Worm (Caenorhabditis elegans) whole organism, young adult: ENCODE results near the gene mbk-2.

Experiments
- B0019.2 ChIP-seq: fragments of 200-800 bp; sonication (Bioruptor generic); conservative IDR thresholded peaks from 2 replicates; pipeline ENCODE4 v1.3.6; 2022; ENCODE audit warnings: missing genetic modification reagents, missing genetic modification characterization, missing compliant biosample characterization
- B0336.3 ChIP-seq: fragments of 200-800 bp; sonication (Bioruptor generic); IDR thresholded peaks from 2 replicates; pipeline ENCODE4 v1.3.6; 2022; ENCODE audit warnings: missing genetic modification characterization, missing compliant biosample characterization
- F22D6.2 ChIP-seq: sonication (generic microtip); optimal IDR thresholded peaks from 2 replicates; lab custom pipeline; 2016; ENCODE audit warnings: mild to moderate bottlenecking, missing genetic modification characterization, missing compliant biosample characterization
- F37B4.10 ChIP-seq: fragments of 200-800 bp; sonication (Bioruptor generic); IDR thresholded peaks from 2 replicates; pipeline ENCODE4 v1.3.6; 2022; ENCODE audit warnings: missing genetic modification characterization, missing compliant biosample characterization
- F39B2.1 ChIP-seq: fragments of 200-800 bp; sonication (Bioruptor generic); IDR thresholded peaks from 2 replicates; pipeline ENCODE4 v1.3.6; 2022; ENCODE audit warnings: missing genetic modification reagents, missing genetic modification characterization, missing compliant biosample characterization
- F57A8.1 ChIP-seq: fragments of 200-800 bp; sonication (Bioruptor generic); optimal IDR thresholded peaks from 2 replicates; lab custom pipeline; 2018; ENCODE audit warnings: mild to moderate bottlenecking, missing genetic modification characterization, moderate library complexity, missing compliant biosample characterization
- T26A5.8 ChIP-seq: sonication (generic microtip); optimal IDR thresholded peaks from 2 replicates; lab custom pipeline; 2016; ENCODE audit warnings: missing genetic modification characterization, missing compliant biosample characterization
- Y67H2A.10 ChIP-seq: fragments of 200-800 bp; sonication (Bioruptor generic); conservative IDR thresholded peaks from 2 replicates; pipeline ENCODE4 v1.3.6; 2022; ENCODE audit warnings: missing genetic modification reagents, missing genetic modification characterization, missing compliant biosample characterization
- ama-1 ChIP-seq, 3 experiments: fragments of 150-350 bp in 1 of 3; sonication (generic microtip) in 2 of 3; optimal IDR thresholded peaks; 2 replicates each; lab custom pipeline; 2014 to 2018; ENCODE audit warnings: missing biosample characterization in 2 of 3, missing genetic modification characterization in 2 of 3, missing genetic modification reagents in 2 of 3
- aptf-3 ChIP-seq: fragments of 200-800 bp; sonication (Bioruptor generic); IDR thresholded peaks from 2 replicates; pipeline ENCODE4 v1.3.6; 2022; ENCODE audit warnings: missing genetic modification characterization, missing compliant biosample characterization
- atf-7 ChIP-seq: sonication (generic microtip); optimal IDR thresholded peaks from 2 replicates; lab custom pipeline; 2017; ENCODE audit warnings: mild to moderate bottlenecking, missing genetic modification characterization, missing compliant biosample characterization
- attf-3 ChIP-seq: fragments of 200-800 bp; sonication (Bioruptor generic); conservative IDR thresholded peaks from 2 replicates; pipeline ENCODE4 v1.3.6; 2022; ENCODE audit warnings: missing genetic modification reagents, missing genetic modification characterization, missing compliant biosample characterization
- attf-5 ChIP-seq: fragments of 200-800 bp; sonication (Bioruptor generic); optimal IDR thresholded peaks from 2 replicates; lab custom pipeline; 2018; ENCODE audit warnings: mild to moderate bottlenecking, missing genetic modification characterization, missing compliant biosample characterization
- ceh-100 ChIP-seq: fragments of 200-800 bp; sonication (Bioruptor generic); IDR thresholded peaks from 2 replicates; pipeline ENCODE4 v1.3.6; 2022; ENCODE audit warnings: missing genetic modification reagents, missing genetic modification characterization, missing compliant biosample characterization
- ceh-79 ChIP-seq: sonication (generic microtip); optimal IDR thresholded peaks from 2 replicates; lab custom pipeline; 2017; ENCODE audit warnings: mild to moderate bottlenecking, missing genetic modification characterization, missing compliant biosample characterization
- chd-7 ChIP-seq: sonication (generic microtip); optimal IDR thresholded peaks from 2 replicates; lab custom pipeline; 2016; ENCODE audit warnings: mild to moderate bottlenecking, missing genetic modification characterization, moderate library complexity, missing compliant biosample characterization
- dox-1 ChIP-seq: fragments of 200-800 bp; sonication (Bioruptor generic); IDR thresholded peaks from 2 replicates; pipeline ENCODE4 v1.3.6; 2022; ENCODE audit warnings: missing genetic modification reagents, missing genetic modification characterization, missing compliant biosample characterization
- ekl-4 ChIP-seq: fragments of 200-800 bp; sonication (Bioruptor generic); IDR thresholded peaks from 2 replicates; pipeline ENCODE4 v1.3.6; 2022; ENCODE audit warnings: missing genetic modification reagents, missing genetic modification characterization, missing compliant biosample characterization
- gei-17 ChIP-seq: fragments of 200-800 bp; sonication (Bioruptor generic); optimal IDR thresholded peaks from 2 replicates; lab custom pipeline; 2018; ENCODE audit warnings: mild to moderate bottlenecking, missing genetic modification characterization, missing compliant biosample characterization
- hmg-20 ChIP-seq: fragments of 200-800 bp; sonication (Bioruptor generic); IDR thresholded peaks from 2 replicates; pipeline ENCODE4 v1.3.6; 2022; ENCODE audit warnings: missing genetic modification reagents, missing genetic modification characterization, missing compliant biosample characterization
- lin-26 ChIP-seq: fragments of 200-800 bp; sonication (Bioruptor generic); IDR thresholded peaks from 2 replicates; pipeline ENCODE4 v1.3.6; 2022; ENCODE audit warnings: missing genetic modification reagents, missing genetic modification characterization, missing compliant biosample characterization
- lin-54 ChIP-seq: fragments of 200-800 bp; sonication (Bioruptor generic); optimal IDR thresholded peaks from 2 replicates; lab custom pipeline; 2018; ENCODE audit warnings: mild to moderate bottlenecking, missing genetic modification characterization, missing compliant biosample characterization
- madf-10 ChIP-seq: sonication (generic microtip); optimal IDR thresholded peaks from 2 replicates; lab custom pipeline; 2016; ENCODE audit warnings: mild to moderate bottlenecking, missing genetic modification characterization, missing compliant biosample characterization
- madf-8 ChIP-seq: fragments of 200-800 bp; sonication (Bioruptor generic); conservative IDR thresholded peaks from 2 replicates; pipeline ENCODE4 v1.3.6; 2022; ENCODE audit warnings: missing genetic modification reagents, missing genetic modification characterization, missing compliant biosample characterization
- mcd-1 ChIP-seq: fragments of 200-800 bp; sonication (Bioruptor generic); IDR thresholded peaks from 2 replicates; pipeline ENCODE4 v1.3.6; 2022; ENCODE audit warnings: missing genetic modification reagents, missing genetic modification characterization, missing compliant biosample characterization
- nfya-2 ChIP-seq: fragments of 200-800 bp; sonication (Bioruptor generic); IDR thresholded peaks from 2 replicates; pipeline ENCODE4 v1.3.6; 2022; ENCODE audit warnings: missing genetic modification reagents, missing genetic modification characterization, missing compliant biosample characterization
- nhr-120 ChIP-seq: fragments of 200-800 bp; sonication (Bioruptor generic); IDR thresholded peaks from 2 replicates; pipeline ENCODE4 v1.3.6; 2022; ENCODE audit warnings: missing genetic modification characterization, missing compliant biosample characterization
- nhr-80 ChIP-seq: sonication (generic microtip); optimal IDR thresholded peaks from 2 replicates; lab custom pipeline; 2016; ENCODE audit warnings: missing genetic modification characterization, missing compliant biosample characterization
- pbrm-1 ChIP-seq: fragments of 200-800 bp; sonication (Bioruptor generic); IDR thresholded peaks from 2 replicates; pipeline ENCODE4 v1.3.6; 2022; ENCODE audit warnings: missing genetic modification reagents, missing genetic modification characterization, missing compliant biosample characterization
- pha-4 ChIP-seq: fragments of 150-350 bp; sonication (generic microtip); optimal IDR thresholded peaks from 2 replicates; lab custom pipeline; 2014; ENCODE audit warnings: missing biosample characterization, missing genetic modification reagents, missing genetic modification characterization
- snpc-1.3 ChIP-seq: sonication (generic microtip); optimal IDR thresholded peaks from 2 replicates; lab custom pipeline; 2017; ENCODE audit warnings: missing genetic modification characterization, mild to moderate bottlenecking, missing compliant biosample characterization, antibody characterized with exemption, moderate library complexity, missing genotype, missing genetic modification reagents; ENCODE audit not compliant: insufficient read depth
- snpc-4 ChIP-seq, 5 experiments: fragments of 150-350 bp in 1 of 5; sonication (generic microtip) in 4 of 5; optimal IDR thresholded peaks; 2 replicates each; lab custom pipeline; 2014 to 2018; ENCODE audit warnings: missing genetic modification characterization in 5 of 5, missing biosample characterization in 3 of 5, antibody characterized with exemption in 2 of 5, mild to moderate bottlenecking in 2 of 5, missing compliant biosample characterization in 2 of 5, missing genotype in 2 of 5, moderate library complexity in 2 of 5, missing genetic modification reagents in 1 of 5
- tlf-1 ChIP-seq: fragments of 200-800 bp; sonication (Bioruptor generic); optimal IDR thresholded peaks from 2 replicates; lab custom pipeline; 2018; ENCODE audit warnings: mild to moderate bottlenecking, missing genetic modification characterization, missing compliant biosample characterization
- unc-130 ChIP-seq: sonication (generic microtip); optimal IDR thresholded peaks from 2 replicates; lab custom pipeline; 2016; ENCODE audit warnings: missing genetic modification reagents, missing genetic modification characterization, missing compliant biosample characterization
- unc-62 ChIP-seq: fragments of 150-350 bp; optimal IDR thresholded peaks from 2 replicates; lab custom pipeline; 2014; ENCODE audit warnings: missing biosample characterization, missing genetic modification reagents, missing genetic modification characterization
- xnd-1 ChIP-seq: sonication (generic microtip); optimal IDR thresholded peaks from 2 replicates; lab custom pipeline; 2016; ENCODE audit warnings: missing genotype, missing genetic modification reagents, missing genetic modification characterization, missing compliant biosample characterization
- ztf-22 ChIP-seq: fragments of 200-800 bp; sonication (Bioruptor generic); optimal IDR thresholded peaks from 2 replicates; lab custom pipeline; 2018; ENCODE audit warnings: mild to moderate bottlenecking, missing genetic modification characterization, moderate library complexity, missing compliant biosample characterization
- ztf-25 ChIP-seq: fragments of 200-800 bp; sonication (Bioruptor generic); IDR thresholded peaks from 2 replicates; pipeline ENCODE4 v1.3.6; 2022; ENCODE audit warnings: missing genetic modification reagents, missing genetic modification characterization, missing compliant biosample characterization
- ztf-26 ChIP-seq: sonication (generic microtip); optimal IDR thresholded peaks from 2 replicates; lab custom pipeline; 2017; ENCODE audit warnings: missing genetic modification characterization, missing compliant biosample characterization

The mbk-2 gene

DNA sequence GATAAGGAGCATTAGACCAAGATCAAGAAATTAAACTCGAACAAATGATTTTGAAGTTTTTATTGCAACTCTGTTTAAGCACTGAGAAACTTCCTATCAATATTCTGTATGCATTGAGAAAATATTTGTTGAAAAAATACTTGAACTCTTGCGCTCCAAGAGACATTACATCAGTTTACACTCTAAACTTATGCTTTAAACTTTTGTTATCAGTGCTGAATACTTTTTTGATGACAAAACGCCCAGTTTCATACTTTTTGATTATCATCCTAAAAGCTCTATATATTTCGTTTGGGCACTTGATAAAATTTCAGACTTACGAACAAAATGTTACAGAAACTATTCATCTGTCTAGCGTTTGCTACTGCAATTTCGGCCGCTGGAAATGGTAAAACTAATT is 33.0 kb upstream of the mbk-2 start, which contains the start of gene dod-17 (continued):
- no peak for TF ChIP-seq ceh-100
- TF ChIP-seq B0019.2, result no peak
- TF ChIP-seq ceh-79 (tag; lab: Kevin White, UChicago), result no peak
- TF ChIP-seq madf-8 (GFP tag; lab: Robert Waterston, UW), result no peak

DNA sequence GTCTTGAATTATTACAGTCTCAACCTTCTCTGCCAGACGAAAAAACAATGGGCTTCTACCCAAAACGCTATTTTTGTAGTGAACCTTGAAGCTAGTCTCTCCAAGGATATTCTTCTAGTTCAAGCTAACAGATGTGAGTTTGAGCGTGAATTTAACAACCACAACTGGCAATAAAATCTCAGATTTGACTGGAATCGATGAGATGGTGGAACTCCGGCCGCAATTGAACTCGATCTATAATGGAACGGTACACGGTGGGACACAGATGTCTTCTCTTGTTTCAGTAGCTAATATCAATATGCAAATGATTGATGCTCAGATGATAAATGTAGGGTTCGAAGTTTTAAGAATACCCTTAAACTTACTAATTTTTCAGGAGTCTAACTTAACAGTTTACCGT is 31.3 kb upstream of the mbk-2 start:
- TF ChIP-seq B0336.3 (GFP tag; lab: Robert Waterston, UW) (no peak), ama-1 (optimal IDR thresholded peaks at IDR 0.05; lab: Kevin White, UChicago) (no peak), ama-1 (GFP tag; optimal IDR thresholded peaks at IDR 0.05; lab: Kevin White, UChicago) (no peak), madf-10 (no peak), attf-5 (GFP tag; lab: Kevin White, UChicago) (no peak), F57A8.1 (no peak), snpc-1.3 (tag; lab: Kevin White, UChicago) (no peak), aptf-3 (no peak), hmg-20 (GFP tag; lab: Robert Waterston, UW) (no peak), ekl-4 (no peak), ztf-26 (tag; lab: Kevin White, UChicago) (no peak), xnd-1 (tag; lab: Kevin White, UChicago) (no peak), chd-7 (no peak)

DNA sequence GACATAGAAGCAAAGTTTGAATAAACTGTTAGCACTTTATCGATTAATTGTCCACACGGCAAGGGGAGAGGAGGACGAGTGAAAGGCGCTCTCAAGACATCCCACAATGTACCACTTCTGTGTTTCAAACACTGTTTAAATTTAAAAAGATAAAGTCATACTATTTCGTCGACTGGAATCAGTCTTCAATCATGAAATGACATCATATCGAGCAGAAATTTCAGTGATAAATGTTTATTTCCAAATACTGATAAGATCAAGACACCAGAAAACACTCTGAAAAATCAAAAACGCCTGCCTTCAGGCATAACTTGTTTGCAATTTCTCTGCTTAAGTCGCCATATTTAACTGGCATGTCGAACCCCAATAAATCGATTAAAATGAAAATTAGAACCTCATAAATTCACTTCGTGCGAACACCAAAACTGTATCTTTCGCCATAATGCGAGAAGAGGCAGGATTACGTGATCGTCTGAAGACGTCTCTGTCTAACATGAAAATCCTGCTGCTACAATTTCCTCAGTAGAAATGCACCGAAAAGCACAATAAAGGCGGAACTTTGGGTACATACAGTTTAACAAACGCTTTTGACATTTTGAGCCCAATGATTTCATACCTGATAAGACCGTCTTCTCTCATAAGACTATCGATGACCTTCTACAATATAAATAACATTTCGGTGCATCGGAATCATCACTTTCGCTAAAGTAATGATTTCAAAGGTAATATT is 30.5 kb upstream of the mbk-2 start, which contains the start of gene K10D11.2:
TSS of gene K10D11.2 (plus strand) at position 680 of the 730 bp plus-strand sequence.
- TF ChIP-seq nhr-80 (peak; percentile 39), atf-7 (tag; lab: Kevin White, UChicago) (peak; percentile 16), dox-1 (GFP tag; lab: Robert Waterston, UW) (0 out of 2 replicates have a peak, but pooled peaks have one; percentile 38), hmg-20 (GFP tag; lab: Robert Waterston, UW) (no peak)

DNA sequence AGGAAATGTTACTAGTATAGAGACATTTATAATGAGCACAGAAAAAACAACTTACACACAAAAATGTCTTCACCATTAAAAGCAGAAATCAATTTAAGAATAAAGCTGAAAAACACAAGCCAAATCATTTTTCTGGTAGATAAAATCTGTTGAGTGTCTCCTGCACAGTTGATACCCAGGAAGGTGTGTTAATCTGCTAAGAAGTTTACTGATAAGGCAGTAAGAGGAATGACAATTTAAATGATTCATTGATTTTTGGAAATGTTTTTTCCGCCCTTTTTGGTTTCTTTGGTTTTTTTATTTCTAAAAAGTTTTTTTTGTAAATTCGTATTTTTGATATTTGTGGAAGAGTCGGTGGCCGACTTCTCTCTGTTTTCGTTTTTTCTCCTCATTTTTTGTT is 23.0 kb upstream of the mbk-2 start, which contains the start of gene K10D11.3:
TSS of gene K10D11.3 (minus strand) at position 174 of the 400 bp plus-strand sequence.
- TF ChIP-seq nhr-120 (GFP tag; lab: Robert Waterston, UW) (no peak), mcd-1 (GFP tag; lab: Robert Waterston, UW) (no peak), F39B2.1 (GFP tag; lab: Robert Waterston, UW) (no peak), T26A5.8 (tag; lab: Kevin White, UChicago) (no peak), pha-4 (tag; lab: Kevin White, UChicago) (no peak), nhr-80 (peak; percentile 11)

DNA sequence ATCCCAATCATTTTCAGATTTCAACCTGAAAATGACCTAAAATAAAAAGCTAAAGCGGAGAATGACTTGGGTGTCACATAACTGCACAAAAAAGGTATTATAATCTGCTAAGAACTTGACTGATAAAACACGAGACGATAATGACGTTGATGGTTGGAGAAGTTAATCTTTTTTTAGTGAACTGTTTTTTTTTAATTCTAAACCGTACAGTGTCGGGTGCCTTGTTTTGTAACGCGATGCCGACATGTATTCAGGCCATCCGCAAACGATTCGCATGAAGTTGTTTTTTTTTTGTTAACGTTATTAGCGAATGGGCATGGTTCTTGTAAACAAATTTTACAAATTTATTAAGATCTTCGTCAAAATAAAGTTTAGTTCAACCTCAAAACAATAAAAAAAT is 19.6 kb upstream of the mbk-2 start, which contains the start of gene K10D11.6:
TSS of gene K10D11.6 (minus strand) at position 101 of the 400 bp plus-strand sequence.
- TF ChIP-seq snpc-4 (GFP tag; optimal IDR thresholded peaks at IDR 0.05; lab: Kevin White, UChicago), result no peak
- TF ChIP-seq snpc-4 (tag; optimal IDR thresholded peaks at IDR 0.05; lab: Kevin White, UChicago), result peak in 1 of 4 experiments; percentile 42
- TF ChIP-seq F22D6.2 (tag; lab: Kevin White, UChicago), result no peak
- peak; percentile 22 for TF ChIP-seq nhr-80

DNA sequence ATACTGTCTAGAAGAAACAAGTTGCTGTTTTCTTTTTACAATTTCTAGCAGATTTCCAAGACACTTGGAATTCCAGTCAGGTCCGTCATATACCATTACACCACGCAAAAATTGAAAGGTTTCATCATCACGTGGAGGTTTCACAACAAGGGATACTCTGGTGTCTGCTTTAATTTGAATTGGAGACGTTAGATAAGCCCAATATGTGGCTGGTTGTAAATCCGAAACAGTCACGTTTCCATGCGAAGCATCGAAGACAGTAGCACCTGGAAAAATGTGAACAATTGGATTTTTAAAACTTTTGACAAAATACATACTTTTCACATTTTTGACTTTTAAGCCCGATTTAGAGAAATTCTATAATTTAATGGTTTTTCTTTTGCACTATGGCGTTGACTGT is 18.3 kb upstream of the mbk-2 start:
- TF ChIP-seq lin-54 (GFP tag; lab: Kevin White, UChicago) (no peak), gei-17 (GFP tag; lab: Kevin White, UChicago) (no peak), F37B4.10 (no peak), ekl-4 (no peak), madf-8 (GFP tag; lab: Robert Waterston, UW) (no peak), ztf-22 (GFP tag; lab: Kevin White, UChicago) (no peak), unc-130 (no peak), ztf-25 (no peak), Y67H2A.10 (GFP tag; lab: Robert Waterston, UW) (no peak), attf-3 (GFP tag; lab: Robert Waterston, UW) (no peak), attf-5 (GFP tag; lab: Kevin White, UChicago) (no peak), tlf-1 (no peak), unc-62 (no peak), lin-26 (GFP tag; lab: Robert Waterston, UW) (no peak), nfya-2 (GFP tag; lab: Robert Waterston, UW) (no peak), pbrm-1 (GFP tag; lab: Robert Waterston, UW) (no peak)
